Worm (Caenorhabditis elegans): ENCODE data around the gene srw-142.

DNA sequence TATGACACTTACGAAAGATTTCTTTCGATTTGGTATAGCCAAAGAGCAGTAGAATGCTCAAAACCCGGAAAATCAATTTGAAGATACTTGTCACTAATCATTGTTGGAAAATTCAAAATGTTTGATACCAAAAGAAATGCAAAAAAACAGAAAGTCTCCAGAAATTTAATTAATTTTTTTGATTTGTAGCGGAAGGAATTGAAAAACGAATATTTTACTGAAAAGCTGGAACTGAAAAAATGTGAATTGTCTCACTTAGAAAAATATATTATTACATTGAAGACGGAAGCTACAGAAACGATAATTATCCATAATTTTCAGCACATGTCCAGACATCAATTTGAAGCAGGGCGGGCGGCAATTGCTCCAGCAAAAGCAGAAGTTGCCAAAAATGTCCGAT lies 4.9 kb upstream of the srw-142 start, which contains the start of gene srw-138:
- no peak for TF ChIP-seq nhr-77 (tag; optimal IDR thresholded peaks at IDR 0.05)
- no peak for TF ChIP-seq fos-1 (tag; optimal IDR thresholded peaks at IDR 0.05)
- no peak for TF ChIP-seq ztf-11 (tag; optimal IDR thresholded peaks at IDR 0.05)
